Worm (Caenorhabditis elegans) whole organism, mixed stage, embryonic: ENCODE data around the gene Y15E3A.4.
A peak's percentile ranks its signal among the peaks of the same experiment; 100 is the strongest.

Experiments
- M03D4.4 ChIP-seq: sonication (generic microtip); optimal IDR thresholded peaks from 2 replicates; lab custom pipeline; 2017; ENCODE audit warnings: mild to moderate bottlenecking, missing genetic modification characterization, missing compliant biosample characterization
- bed-3 ChIP-seq: fragments of 200-800 bp; sonication (Bioruptor generic); optimal IDR thresholded peaks from 3 replicates; lab custom pipeline; 2018; ENCODE audit warnings: mild to moderate bottlenecking, missing genetic modification characterization, moderate library complexity, missing compliant biosample characterization
- blmp-1 ChIP-seq: fragments of 150-350 bp; optimal IDR thresholded peaks from 2 replicates; lab custom pipeline; 2014; ENCODE audit warnings: missing biosample characterization, missing genetic modification characterization
- ceh-39 ChIP-seq: fragments of 150-350 bp; optimal IDR thresholded peaks from 2 replicates; lab custom pipeline; 2014; ENCODE audit warnings: missing biosample characterization, missing genetic modification characterization
- ceh-43 ChIP-seq: fragments of 200-800 bp; sonication (Bioruptor generic); optimal IDR thresholded peaks from 2 replicates; lab custom pipeline; 2018; ENCODE audit warnings: mild to moderate bottlenecking, missing genetic modification characterization, moderate library complexity, missing compliant biosample characterization
- ceh-83 ChIP-seq: fragments of 200-800 bp; sonication (Bioruptor generic); optimal IDR thresholded peaks from 2 replicates; lab custom pipeline; 2018; ENCODE audit warnings: mild to moderate bottlenecking, missing genetic modification characterization, missing compliant biosample characterization
- ces-1 ChIP-seq: fragments of 150-350 bp; optimal IDR thresholded peaks from 2 replicates; lab custom pipeline; 2014; ENCODE audit warnings: missing biosample characterization, missing genetic modification reagents, missing genetic modification characterization
- cnd-1 ChIP-seq: fragments of 200-800 bp; sonication (Bioruptor generic); optimal IDR thresholded peaks from 2 replicates; lab custom pipeline; 2018; ENCODE audit warnings: mild to moderate bottlenecking, missing genetic modification characterization, missing compliant biosample characterization
- drap-1 ChIP-seq: fragments of 200-800 bp; sonication (Bioruptor generic); optimal IDR thresholded peaks from 3 replicates; lab custom pipeline; 2018; ENCODE audit warnings: mild to moderate bottlenecking, missing genetic modification characterization, missing compliant biosample characterization
- elt-1 ChIP-seq: sonication (generic microtip); optimal IDR thresholded peaks from 2 replicates; lab custom pipeline; 2017; ENCODE audit warnings: missing genetic modification characterization, mild to moderate bottlenecking, missing compliant biosample characterization, antibody characterized with exemption, moderate library complexity, borderline replicate concordance; ENCODE audit not compliant: insufficient read depth
- elt-3 ChIP-seq: fragments of 150-350 bp; optimal IDR thresholded peaks from 2 replicates; lab custom pipeline; 2014; ENCODE audit warnings: missing biosample characterization, missing genetic modification characterization
- flh-1 ChIP-seq: fragments of 200-800 bp; sonication (Bioruptor generic); optimal IDR thresholded peaks from 2 replicates; lab custom pipeline; 2018; ENCODE audit warnings: mild to moderate bottlenecking, missing genetic modification characterization, moderate library complexity, missing compliant biosample characterization
- ham-2 ChIP-seq: fragments of 200-800 bp; sonication (Bioruptor generic); optimal IDR thresholded peaks from 2 replicates; lab custom pipeline; 2018; ENCODE audit warnings: mild to moderate bottlenecking, missing genetic modification characterization, missing compliant biosample characterization
- hlh-1 ChIP-seq: fragments of 150-350 bp; optimal IDR thresholded peaks from 2 replicates; lab custom pipeline; 2014; ENCODE audit warnings: missing biosample characterization, missing genetic modification reagents, missing genetic modification characterization
- lin-13 ChIP-seq: fragments of 150-350 bp; optimal IDR thresholded peaks from 2 replicates; lab custom pipeline; 2014; ENCODE audit warnings: missing biosample characterization, missing genetic modification characterization
- lin-32 ChIP-seq: fragments of 200-800 bp; sonication (Bioruptor generic); optimal IDR thresholded peaks from 2 replicates; lab custom pipeline; 2018; ENCODE audit warnings: mild to moderate bottlenecking, missing genetic modification characterization, missing compliant biosample characterization
- lsy-2 ChIP-seq: fragments of 150-350 bp; optimal IDR thresholded peaks from 2 replicates; lab custom pipeline; 2014; ENCODE audit warnings: missing biosample characterization, missing genetic modification characterization
- mab-5 ChIP-seq: fragments of 150-350 bp; optimal IDR thresholded peaks from 2 replicates; lab custom pipeline; 2014; ENCODE audit warnings: missing biosample characterization, missing genetic modification characterization
- mep-1 ChIP-seq: fragments of 150-350 bp; optimal IDR thresholded peaks from 2 replicates; lab custom pipeline; 2017; ENCODE audit warnings: missing biosample characterization, missing genetic modification reagents, missing genetic modification characterization, inconsistent platforms
- mls-2 ChIP-seq: sonication (generic microtip); optimal IDR thresholded peaks from 2 replicates; lab custom pipeline; 2016; ENCODE audit warnings: mild to moderate bottlenecking, missing genetic modification characterization, moderate library complexity, missing compliant biosample characterization
- nhr-12 ChIP-seq: fragments of 150-350 bp; optimal IDR thresholded peaks from 2 replicates; lab custom pipeline; 2014; ENCODE audit warnings: missing biosample characterization, missing genetic modification characterization
- nhr-2 ChIP-seq: fragments of 150-350 bp; optimal IDR thresholded peaks from 2 replicates; lab custom pipeline; 2014; ENCODE audit warnings: missing biosample characterization, missing genetic modification characterization
- nhr-237 ChIP-seq: fragments of 150-350 bp; optimal IDR thresholded peaks from 2 replicates; lab custom pipeline; 2014; ENCODE audit warnings: missing biosample characterization, missing genetic modification characterization
- nhr-28 ChIP-seq: fragments of 150-350 bp; optimal IDR thresholded peaks from 2 replicates; lab custom pipeline; 2014; ENCODE audit warnings: missing biosample characterization, missing genetic modification characterization
- nhr-76 ChIP-seq: sonication (generic microtip); optimal IDR thresholded peaks from 2 replicates; lab custom pipeline; 2017; ENCODE audit warnings: missing biosample characterization, missing genetic modification characterization
- pha-4 ChIP-seq: fragments of 150-350 bp; optimal IDR thresholded peaks from 2 replicates; lab custom pipeline; 2018; ENCODE audit warnings: missing biosample characterization, missing genetic modification reagents, missing genetic modification characterization
- sem-2 ChIP-seq: fragments of 200-800 bp; sonication (Bioruptor generic); optimal IDR thresholded peaks from 2 replicates; lab custom pipeline; 2018; ENCODE audit warnings: mild to moderate bottlenecking, missing genetic modification characterization, missing compliant biosample characterization
- snpc-4 ChIP-seq: fragments of 150-350 bp; optimal IDR thresholded peaks from 2 replicates; lab custom pipeline; 2014; ENCODE audit warnings: missing biosample characterization, missing genetic modification characterization
- sptf-1 ChIP-seq: sonication (generic microtip); optimal IDR thresholded peaks from 2 replicates; lab custom pipeline; 2017; ENCODE audit warnings: mild to moderate bottlenecking, missing genetic modification characterization, moderate library complexity, missing compliant biosample characterization
- tbx-8 ChIP-seq: fragments of 200-800 bp; sonication (Bioruptor generic); optimal IDR thresholded peaks from 2 replicates; lab custom pipeline; 2018; ENCODE audit warnings: mild to moderate bottlenecking, missing genetic modification characterization, moderate library complexity, missing compliant biosample characterization
- unc-120 ChIP-seq: sonication (generic microtip); optimal IDR thresholded peaks from 2 replicates; lab custom pipeline; 2017; ENCODE audit warnings: missing genetic modification characterization, missing compliant biosample characterization; ENCODE audit not compliant: poor library complexity, severe bottlenecking
- unc-39 ChIP-seq: fragments of 150-350 bp; optimal IDR thresholded peaks from 2 replicates; lab custom pipeline; 2014; ENCODE audit warnings: missing biosample characterization, missing genetic modification characterization
- unc-62 ChIP-seq: fragments of 150-350 bp; optimal IDR thresholded peaks from 2 replicates; lab custom pipeline; 2014; ENCODE audit warnings: missing biosample characterization, missing genetic modification reagents, missing genetic modification characterization
- zip-8 ChIP-seq: fragments of 150-350 bp; optimal IDR thresholded peaks from 2 replicates; lab custom pipeline; 2014; ENCODE audit warnings: missing biosample characterization, missing genetic modification characterization
- ztf-11 ChIP-seq: fragments of 150-350 bp; optimal IDR thresholded peaks from 2 replicates; lab custom pipeline; 2014; ENCODE audit warnings: missing biosample characterization, missing genetic modification characterization

Gene Y15E3A.4

ce11 chrX:15353874-15354480 is 23.2 kb downstream of the Y15E3A.4 start:
- TF ChIP-seq nhr-12 (tag; lab: Kevin White, UChicago): no peak
- TF ChIP-seq nhr-2: no peak
- TF ChIP-seq nhr-28 (tag; lab: Kevin White, UChicago): no peak
- no peak for TF ChIP-seq lin-32
- TF ChIP-seq lin-13 (tag; lab: Kevin White, UChicago): no peak
- no peak for TF ChIP-seq flh-1
- TF ChIP-seq unc-39 (tag; lab: Kevin White, UChicago): no peak
- no peak for TF ChIP-seq snpc-4
- TF ChIP-seq hlh-1 (tag; lab: Kevin White, UChicago): no peak
- no peak for TF ChIP-seq elt-1 (tag; lab: Kevin White, UChicago)
- TF ChIP-seq mls-2 (tag; lab: Kevin White, UChicago): peak; percentile 21
- no peak for TF ChIP-seq mab-5
- TF ChIP-seq tbx-8 (GFP tag; lab: Kevin White, UChicago): no peak
- TF ChIP-seq ham-2 (GFP tag; lab: Kevin White, UChicago): no peak
- TF ChIP-seq pha-4: no peak
- TF ChIP-seq elt-3 (tag; lab: Kevin White, UChicago): no peak
- TF ChIP-seq ceh-83 (GFP tag; lab: Kevin White, UChicago): no peak
- no peak for TF ChIP-seq M03D4.4 (tag; lab: Kevin White, UChicago)
- TF ChIP-seq nhr-237 (tag; lab: Kevin White, UChicago): peak; percentile 59
- TF ChIP-seq unc-120: peak; percentile 76
- no peak for TF ChIP-seq sem-2
- TF ChIP-seq bed-3 (GFP tag; lab: Kevin White, UChicago): no peak
- TF ChIP-seq ceh-43 (GFP tag; lab: Kevin White, UChicago): no peak
- no peak for TF ChIP-seq blmp-1 (tag; lab: Kevin White, UChicago)
- TF ChIP-seq sptf-1 (tag; lab: Kevin White, UChicago): peak; percentile 57
- TF ChIP-seq ces-1 (GFP tag; lab: Kevin White, UChicago): peak; percentile 55
- TF ChIP-seq cnd-1: no peak
- no peak for TF ChIP-seq lsy-2
- TF ChIP-seq zip-8 (tag; lab: Kevin White, UChicago): no peak
- TF ChIP-seq mep-1 (tag; lab: Kevin White, UChicago): peak; percentile 31
- TF ChIP-seq unc-62 (GFP tag; lab: Kevin White, UChicago): no peak
- no peak for TF ChIP-seq drap-1 (GFP tag; lab: Kevin White, UChicago)
- no peak for TF ChIP-seq nhr-76 (tag; lab: Kevin White, UChicago)
- TF ChIP-seq ztf-11 (tag; lab: Kevin White, UChicago): no peak
- TF ChIP-seq ceh-39 (tag; lab: Kevin White, UChicago): no peak

ce11 chrX:15354938-15355337 is 24.2 kb downstream of the Y15E3A.4 start, which contains the start of gene nfki-1:
nfki-1 (plus strand) TSS chrX:15355238.
- TF ChIP-seq bed-3 (GFP tag; lab: Kevin White, UChicago): no peak
- TF ChIP-seq nhr-28 (tag; lab: Kevin White, UChicago): no peak
- TF ChIP-seq elt-1 (tag; lab: Kevin White, UChicago): no peak
- no peak for TF ChIP-seq ces-1 (GFP tag; lab: Kevin White, UChicago)
- TF ChIP-seq ztf-11 (tag; lab: Kevin White, UChicago): no peak
- no peak for TF ChIP-seq zip-8 (tag; lab: Kevin White, UChicago)
- no peak for TF ChIP-seq mep-1 (tag; lab: Kevin White, UChicago)
- no peak for TF ChIP-seq nhr-237 (tag; lab: Kevin White, UChicago)
- TF ChIP-seq unc-39 (tag; lab: Kevin White, UChicago): no peak
- TF ChIP-seq pha-4: no peak
- TF ChIP-seq blmp-1 (tag; lab: Kevin White, UChicago): no peak
- no peak for TF ChIP-seq tbx-8 (GFP tag; lab: Kevin White, UChicago)
- TF ChIP-seq ceh-43 (GFP tag; lab: Kevin White, UChicago): no peak

- TF ChIP-seq pha-4 (no peak), M03D4.4 (tag; lab: Kevin White, UChicago) (no peak), mep-1 (tag; lab: Kevin White, UChicago) (no peak), lin-13 (tag; lab: Kevin White, UChicago) (no peak), sptf-1 (tag; lab: Kevin White, UChicago) (no peak), unc-39 (tag; lab: Kevin White, UChicago) (no peak), nhr-28 (tag; lab: Kevin White, UChicago) (no peak)
These were observed 24.8 kb downstream of the Y15E3A.4 start for ce11 chrX:15355603-15356002.
